Worm (Caenorhabditis elegans) whole organism, midembryonic: Measurements from ENCODE around the gene ttr-15.

Experiments
- T22C8.4 ChIP-seq: fragments of 200-800 bp; sonication (Bioruptor generic); IDR thresholded peaks from 2 replicates; pipeline ENCODE4 v1.3.6; 2022; ENCODE audit warnings: missing genetic modification characterization, missing compliant biosample characterization
- cog-1 ChIP-seq: sonication (generic microtip); optimal IDR thresholded peaks from 2 replicates; lab custom pipeline; 2016; ENCODE audit warnings: missing genetic modification characterization, missing compliant biosample characterization
- flt-1 ChIP-seq: fragments of 200-800 bp; sonication (Bioruptor generic); IDR thresholded peaks from 2 replicates; pipeline ENCODE4 v1.3.6; 2022; ENCODE audit warnings: missing genetic modification characterization, missing compliant biosample characterization
- klf-2 ChIP-seq: fragments of 200-800 bp; sonication (Bioruptor generic); conservative IDR thresholded peaks from 2 replicates; pipeline ENCODE4 v1.3.6; 2022; ENCODE audit warnings: missing genetic modification reagents, missing genetic modification characterization, missing compliant biosample characterization
- med-1 ChIP-seq: sonication (generic microtip); optimal IDR thresholded peaks from 2 replicates; lab custom pipeline; 2017; ENCODE audit warnings: missing genetic modification characterization, mild to moderate bottlenecking, missing compliant biosample characterization, antibody characterized with exemption, missing genetic modification reagents; ENCODE audit not compliant: insufficient read depth
- ref-1 ChIP-seq: fragments of 200-800 bp; sonication (Bioruptor generic); conservative IDR thresholded peaks from 2 replicates; pipeline ENCODE4 v1.3.6; 2022; ENCODE audit warnings: missing genetic modification reagents, missing genetic modification characterization, missing compliant biosample characterization
- ztf-23 ChIP-seq: fragments of 200-800 bp; sonication (Bioruptor generic); IDR thresholded peaks from 2 replicates; pipeline ENCODE4 v1.3.6; 2022; ENCODE audit warnings: missing genetic modification reagents, missing genetic modification characterization, missing compliant biosample characterization

DNA sequence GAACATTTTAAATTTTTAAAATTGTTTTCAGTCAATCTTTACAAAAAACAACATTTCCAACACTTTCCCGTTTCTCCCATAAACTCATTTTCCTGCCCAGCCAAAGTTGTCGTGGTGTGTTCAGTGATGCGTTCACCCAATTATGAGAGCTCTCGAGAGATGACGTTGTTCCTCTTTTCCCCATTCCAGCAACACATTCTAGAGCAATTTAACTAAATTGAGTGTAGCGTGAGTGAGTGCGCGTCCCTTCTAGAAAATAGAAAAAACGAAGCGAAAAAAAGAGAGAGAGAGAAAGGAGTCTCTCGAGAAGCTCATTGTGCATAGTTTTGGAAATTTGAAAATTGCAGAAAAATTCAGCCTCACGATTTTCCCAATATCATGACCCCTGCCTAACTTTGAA lies 21.1 kb downstream of the ttr-15 start:
- TF ChIP-seq klf-2 (GFP tag; lab: Robert Waterston, UW), result no peak
- TF ChIP-seq med-1 (GFP tag; lab: Kevin White, UChicago), result no peak
- no peak for TF ChIP-seq T22C8.4 (GFP tag; lab: Robert Waterston, UW)
- TF ChIP-seq ref-1 (GFP tag; lab: Robert Waterston, UW), result no peak
- no peak for TF ChIP-seq ztf-23
- no peak for TF ChIP-seq flt-1
- no peak for TF ChIP-seq cog-1 (tag; lab: Kevin White, UChicago)
